Worm (Caenorhabditis elegans) whole organism, young adult: Measurements from ENCODE around the gene F35C8.8.
A peak's percentile ranks its signal among the peaks of the same experiment; 100 is the strongest.

Experiments used
- B0261.1 ChIP-seq: sonication (generic microtip); optimal IDR thresholded peaks from 2 replicates; lab custom pipeline; 2016; ENCODE audit warnings: mild to moderate bottlenecking, missing genetic modification characterization, moderate library complexity, missing compliant biosample characterization
- C17E4.6 ChIP-seq: fragments of 200-800 bp; sonication (Bioruptor generic); IDR thresholded peaks from 2 replicates; pipeline ENCODE4 v1.3.6; 2022; ENCODE audit warnings: missing genetic modification reagents, missing genetic modification characterization, missing compliant biosample characterization
- F23B12.7 ChIP-seq: sonication (generic microtip); optimal IDR thresholded peaks from 2 replicates; lab custom pipeline; 2017; ENCODE audit warnings: missing genetic modification characterization, mild to moderate bottlenecking, missing compliant biosample characterization, antibody characterized with exemption, moderate library complexity; ENCODE audit not compliant: insufficient read depth
- F39B2.1 ChIP-seq: fragments of 200-800 bp; sonication (Bioruptor generic); IDR thresholded peaks from 2 replicates; pipeline ENCODE4 v1.3.6; 2022; ENCODE audit warnings: missing genetic modification reagents, missing genetic modification characterization, missing compliant biosample characterization
- F52B5.7 ChIP-seq: sonication (generic microtip); optimal IDR thresholded peaks from 2 replicates; lab custom pipeline; 2016; ENCODE audit warnings: mild to moderate bottlenecking, missing genetic modification characterization, missing compliant biosample characterization
- K11D2.4 ChIP-seq: fragments of 200-800 bp; sonication (Bioruptor generic); IDR thresholded peaks from 2 replicates; pipeline ENCODE4 v1.3.6; 2022; ENCODE audit warnings: missing genetic modification reagents, missing genetic modification characterization, missing compliant biosample characterization
- Y53F4B.3 ChIP-seq: fragments of 200-800 bp; sonication (Bioruptor generic); IDR thresholded peaks from 2 replicates; pipeline ENCODE4 v1.3.6; 2022; ENCODE audit warnings: missing genetic modification reagents, missing genetic modification characterization, missing compliant biosample characterization
- Y56A3A.18 ChIP-seq: fragments of 200-800 bp; sonication (Bioruptor generic); IDR thresholded peaks from 2 replicates; pipeline ENCODE4 v1.3.6; 2022; ENCODE audit warnings: missing genetic modification reagents, missing genetic modification characterization, missing compliant biosample characterization
- Y67H2A.10 ChIP-seq: fragments of 200-800 bp; sonication (Bioruptor generic); conservative IDR thresholded peaks from 2 replicates; pipeline ENCODE4 v1.3.6; 2022; ENCODE audit warnings: missing genetic modification reagents, missing genetic modification characterization, missing compliant biosample characterization
- ama-1 ChIP-seq, 3 experiments: fragments of 150-350 bp in 1 of 3; sonication (generic microtip) in 2 of 3; optimal IDR thresholded peaks; 2 replicates each; lab custom pipeline; 2014 to 2018; ENCODE audit warnings: missing biosample characterization in 2 of 3, missing genetic modification characterization in 2 of 3, missing genetic modification reagents in 2 of 3
- aptf-2 ChIP-seq: fragments of 200-800 bp; sonication (Bioruptor generic); conservative IDR thresholded peaks from 2 replicates; pipeline ENCODE4 v1.3.6; 2022; ENCODE audit warnings: missing genetic modification reagents, missing genetic modification characterization, missing compliant biosample characterization
- attf-3 ChIP-seq: fragments of 200-800 bp; sonication (Bioruptor generic); conservative IDR thresholded peaks from 2 replicates; pipeline ENCODE4 v1.3.6; 2022; ENCODE audit warnings: missing genetic modification reagents, missing genetic modification characterization, missing compliant biosample characterization
- bed-1 ChIP-seq: fragments of 200-800 bp; sonication (Bioruptor generic); IDR thresholded peaks from 2 replicates; pipeline ENCODE4 v1.3.6; 2022; ENCODE audit warnings: missing genetic modification reagents, missing genetic modification characterization, missing compliant biosample characterization
- cebp-2 ChIP-seq: fragments of 200-800 bp; sonication (Bioruptor generic); IDR thresholded peaks from 2 replicates; pipeline ENCODE4 v1.3.6; 2022; ENCODE audit warnings: missing genetic modification characterization, missing compliant biosample characterization
- ceh-79 ChIP-seq: sonication (generic microtip); optimal IDR thresholded peaks from 2 replicates; lab custom pipeline; 2017; ENCODE audit warnings: mild to moderate bottlenecking, missing genetic modification characterization, missing compliant biosample characterization
- dox-1 ChIP-seq: fragments of 200-800 bp; sonication (Bioruptor generic); IDR thresholded peaks from 2 replicates; pipeline ENCODE4 v1.3.6; 2022; ENCODE audit warnings: missing genetic modification reagents, missing genetic modification characterization, missing compliant biosample characterization
- efl-1 ChIP-seq: fragments of 150-350 bp; optimal IDR thresholded peaks from 2 replicates; lab custom pipeline; 2014; ENCODE audit warnings: missing biosample characterization, missing genetic modification reagents, missing genetic modification characterization
- egl-18 ChIP-seq: fragments of 200-800 bp; sonication (Bioruptor generic); IDR thresholded peaks from 2 replicates; pipeline ENCODE4 v1.3.6; 2022; ENCODE audit warnings: missing genetic modification reagents, missing genetic modification characterization, missing compliant biosample characterization
- ets-4 ChIP-seq: fragments of 200-800 bp; sonication (Bioruptor generic); optimal IDR thresholded peaks from 2 replicates; lab custom pipeline; 2018; ENCODE audit warnings: mild to moderate bottlenecking, missing genetic modification characterization, missing compliant biosample characterization
- hsf-1 ChIP-seq: fragments of 200-800 bp; sonication (Bioruptor generic); IDR thresholded peaks from 2 replicates; pipeline ENCODE4 v1.3.6; 2022; ENCODE audit warnings: missing genetic modification reagents, missing genetic modification characterization, missing compliant biosample characterization
- let-607 ChIP-seq, 2 experiments: fragments of 200-800 bp in 1 of 2; sonication (Bioruptor generic) in 1 of 2; sonication (generic microtip) in 1 of 2; optimal IDR thresholded peaks; 2 replicates each; lab custom pipeline; 2016 to 2018; ENCODE audit warnings: mild to moderate bottlenecking in 2 of 2, missing compliant biosample characterization in 2 of 2, missing genetic modification characterization in 2 of 2, moderate library complexity in 2 of 2, missing genotype in 1 of 2
- lir-1 ChIP-seq: fragments of 200-800 bp; sonication (Bioruptor generic); conservative IDR thresholded peaks from 2 replicates; pipeline ENCODE4 v1.3.6; 2022; ENCODE audit warnings: missing genetic modification reagents, missing genetic modification characterization, missing compliant biosample characterization
- madf-8 ChIP-seq: fragments of 200-800 bp; sonication (Bioruptor generic); conservative IDR thresholded peaks from 2 replicates; pipeline ENCODE4 v1.3.6; 2022; ENCODE audit warnings: missing genetic modification reagents, missing genetic modification characterization, missing compliant biosample characterization
- nfya-2 ChIP-seq: fragments of 200-800 bp; sonication (Bioruptor generic); IDR thresholded peaks from 2 replicates; pipeline ENCODE4 v1.3.6; 2022; ENCODE audit warnings: missing genetic modification reagents, missing genetic modification characterization, missing compliant biosample characterization
- nfyb-1 ChIP-seq: fragments of 200-800 bp; sonication (Bioruptor generic); IDR thresholded peaks from 2 replicates; pipeline ENCODE4 v1.3.6; 2022; ENCODE audit warnings: missing genetic modification reagents, missing genetic modification characterization, missing compliant biosample characterization
- nhr-179 ChIP-seq: sonication (generic microtip); optimal IDR thresholded peaks from 2 replicates; lab custom pipeline; 2016; ENCODE audit warnings: mild to moderate bottlenecking, missing genetic modification characterization, missing compliant biosample characterization
- nhr-27 ChIP-seq: fragments of 200-800 bp; sonication (Bioruptor generic); optimal IDR thresholded peaks from 2 replicates; lab custom pipeline; 2018; ENCODE audit warnings: mild to moderate bottlenecking, missing genetic modification characterization, moderate library complexity, missing compliant biosample characterization
- nhr-80 ChIP-seq: sonication (generic microtip); optimal IDR thresholded peaks from 2 replicates; lab custom pipeline; 2016; ENCODE audit warnings: missing genetic modification characterization, missing compliant biosample characterization
- nhr-90 ChIP-seq: sonication (generic microtip); optimal IDR thresholded peaks from 2 replicates; lab custom pipeline; 2016; ENCODE audit warnings: missing genotype, mild to moderate bottlenecking, missing genetic modification characterization, missing compliant biosample characterization
- repo-1 ChIP-seq: sonication (generic microtip); optimal IDR thresholded peaks from 2 replicates; lab custom pipeline; 2017; ENCODE audit warnings: mild to moderate bottlenecking, missing genetic modification characterization, missing compliant biosample characterization
- sdz-38 ChIP-seq: sonication (generic microtip); optimal IDR thresholded peaks from 2 replicates; lab custom pipeline; 2016; ENCODE audit warnings: missing genotype, missing genetic modification characterization, missing compliant biosample characterization
- sea-2 ChIP-seq: fragments of 200-800 bp; sonication (Bioruptor generic); IDR thresholded peaks from 2 replicates; pipeline ENCODE4 v1.3.6; 2022; ENCODE audit warnings: missing genetic modification characterization, missing compliant biosample characterization
- tbp1 ChIP-seq: fragments of 200-800 bp; sonication (Bioruptor generic); optimal IDR thresholded peaks from 2 replicates; lab custom pipeline; 2018; ENCODE audit warnings: mild to moderate bottlenecking, missing genetic modification characterization, missing compliant biosample characterization
- tlf-1 ChIP-seq: fragments of 200-800 bp; sonication (Bioruptor generic); optimal IDR thresholded peaks from 2 replicates; lab custom pipeline; 2018; ENCODE audit warnings: mild to moderate bottlenecking, missing genetic modification characterization, missing compliant biosample characterization
- unc-130 ChIP-seq: sonication (generic microtip); optimal IDR thresholded peaks from 2 replicates; lab custom pipeline; 2016; ENCODE audit warnings: missing genetic modification reagents, missing genetic modification characterization, missing compliant biosample characterization
- ztf-22 ChIP-seq: fragments of 200-800 bp; sonication (Bioruptor generic); optimal IDR thresholded peaks from 2 replicates; lab custom pipeline; 2018; ENCODE audit warnings: mild to moderate bottlenecking, missing genetic modification characterization, moderate library complexity, missing compliant biosample characterization
- ztf-6 ChIP-seq: fragments of 200-800 bp; sonication (Bioruptor generic); IDR thresholded peaks from 2 replicates; pipeline ENCODE4 v1.3.6; 2022; ENCODE audit warnings: missing genetic modification reagents, missing genetic modification characterization, missing compliant biosample characterization

F35C8.8 gene

ce11 chrX:5406345-5406744 lies 33.9 kb upstream of the F35C8.8 start, which contains the start of gene C03F11.4:
Gene C03F11.4 (minus strand): TSS chrX:5406445.
- no peak for TF ChIP-seq ztf-6 (GFP tag; lab: Robert Waterston, UW)

DNA sequence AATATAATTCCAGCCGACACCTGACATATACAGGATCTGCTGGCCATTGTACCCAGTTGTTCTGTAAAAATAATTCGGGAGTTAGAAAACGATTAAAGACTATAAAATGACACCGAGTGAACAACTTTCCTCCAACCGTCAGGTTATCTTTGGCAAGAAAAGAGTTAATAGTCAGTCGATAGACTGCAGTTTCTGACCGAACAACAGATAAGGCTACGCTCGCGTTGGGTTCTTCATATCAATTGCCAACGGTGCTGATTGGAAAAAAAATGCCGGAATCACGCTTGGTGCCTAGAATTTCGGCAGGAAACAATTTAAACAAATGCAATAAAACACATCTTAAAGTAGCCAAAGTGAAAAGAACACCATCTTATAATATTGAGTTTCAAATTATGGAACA lies 28.1 kb upstream of the F35C8.8 start, which contains the start of gene scav-1:
scav-1 (minus strand) TSS at position 61 of the 400 bp plus-strand sequence.
- TF ChIP-seq nhr-90 (tag; lab: Kevin White, UChicago) (no peak), F52B5.7 (tag; lab: Kevin White, UChicago) (no peak), sea-2 (GFP tag; lab: Robert Waterston, UW) (no peak), aptf-2 (GFP tag; lab: Robert Waterston, UW) (no peak), ets-4 (GFP tag; lab: Kevin White, UChicago) (peak; percentile 51), dox-1 (peak; percentile 41; the same call in 1 of the 2 replicates), F23B12.7 (tag; lab: Kevin White, UChicago) (peak; percentile 7), repo-1 (tag; lab: Kevin White, UChicago) (no peak), attf-3 (GFP tag; lab: Robert Waterston, UW) (no peak), let-607 (tag; optimal IDR thresholded peaks at IDR 0.05; lab: Kevin White, UChicago) (peak; percentile 57 to 85), ama-1 (optimal IDR thresholded peaks at IDR 0.05; lab: Kevin White, UChicago) (no peak), ama-1 (GFP tag; optimal IDR thresholded peaks at IDR 0.05; lab: Kevin White, UChicago) (no peak), nhr-80 (peak; percentile 95), ztf-22 (GFP tag; lab: Kevin White, UChicago) (no peak), C17E4.6 (no peak), efl-1 (GFP tag; lab: Kevin White, UChicago) (no peak)

DNA sequence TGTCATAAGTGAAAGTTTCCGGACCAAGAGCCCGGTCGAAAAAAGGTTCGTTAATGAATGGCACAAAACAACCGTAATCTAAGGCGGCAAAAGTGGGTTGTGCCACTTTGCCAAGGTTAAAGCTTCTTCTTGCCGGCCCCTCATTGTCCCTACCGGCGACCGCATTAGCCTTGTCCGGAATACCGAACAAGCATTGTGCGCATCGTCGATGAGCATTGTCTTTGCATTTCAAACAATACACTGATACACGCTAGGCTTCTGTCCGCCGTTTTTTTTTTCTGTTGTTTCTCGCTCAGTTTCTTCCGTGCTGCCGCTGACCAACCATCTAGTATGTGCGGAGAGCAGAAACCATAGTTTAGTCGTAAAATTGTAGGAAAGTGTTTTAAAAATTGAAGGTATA lies 24.9 kb upstream of the F35C8.8 start, which contains the start of gene C03F11.2:
C03F11.2 (minus strand) TSS at position 101 of the 400 bp plus-strand sequence.
- TF ChIP-seq nhr-80 (peak; percentile 38), nhr-179 (tag; lab: Kevin White, UChicago) (no peak), B0261.1 (tag; lab: Kevin White, UChicago) (no peak), nhr-27 (no peak), ceh-79 (tag; lab: Kevin White, UChicago) (no peak), tlf-1 (GFP tag; lab: Kevin White, UChicago) (no peak), Y67H2A.10 (GFP tag; lab: Robert Waterston, UW) (no peak)

- TF ChIP-seq K11D2.4 (GFP tag; lab: Robert Waterston, UW) (no peak), F39B2.1 (GFP tag; lab: Robert Waterston, UW) (no peak), cebp-2 (GFP tag; lab: Robert Waterston, UW) (no peak), lir-1 (GFP tag; lab: Robert Waterston, UW) (no peak), madf-8 (GFP tag; lab: Robert Waterston, UW) (no peak), efl-1 (GFP tag; lab: Kevin White, UChicago) (no peak), sdz-38 (tag; lab: Kevin White, UChicago) (no peak), Y53F4B.3 (GFP tag; lab: Robert Waterston, UW) (no peak), Y56A3A.18 (GFP tag; lab: Robert Waterston, UW) (no peak), nfya-2 (GFP tag; lab: Robert Waterston, UW) (no peak), sea-2 (GFP tag; lab: Robert Waterston, UW) (no peak), bed-1 (no peak), nfyb-1 (GFP tag; lab: Robert Waterston, UW) (no peak), unc-130 (GFP tag; lab: Kevin White, UChicago) (no peak), tbp1 (no peak), let-607 (tag; optimal IDR thresholded peaks at IDR 0.05; lab: Kevin White, UChicago) (no peak), egl-18 (no peak), hsf-1 (no peak)
Measured at ce11 chrX:5387629-5388028, 15.2 kb upstream of the F35C8.8 start.
